Fruit fly (Drosophila melanogaster): ENCODE data around the gene MED15.

The MED15 gene

DNA sequence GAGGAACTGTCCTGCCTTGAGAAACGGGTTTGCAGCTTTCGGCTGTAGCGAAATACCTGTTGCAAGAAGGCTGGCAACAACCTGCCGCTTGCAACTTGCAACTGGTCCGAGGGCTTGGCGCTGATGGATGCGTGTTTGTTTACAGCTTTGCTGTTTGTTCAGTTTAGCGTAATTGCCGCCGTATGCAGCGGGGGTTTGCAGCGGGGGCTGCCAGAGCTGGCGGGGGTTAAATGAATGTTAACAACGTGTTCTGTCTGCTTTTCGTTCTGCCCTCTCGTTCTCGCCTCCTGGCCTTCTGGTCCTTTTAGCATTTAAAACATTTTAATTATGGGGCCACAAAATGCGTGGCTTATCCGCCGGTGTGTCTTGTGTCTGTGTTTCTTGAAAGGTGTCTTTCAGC lies 27.1 kb downstream of the MED15 start:
- TF ChIP-seq psq (GFP tag; optimal IDR thresholded peaks at IDR 0.05), result peak; percentile 19
- no peak for TF ChIP-seq pan (optimal IDR thresholded peaks at IDR 0.05)

DNA sequence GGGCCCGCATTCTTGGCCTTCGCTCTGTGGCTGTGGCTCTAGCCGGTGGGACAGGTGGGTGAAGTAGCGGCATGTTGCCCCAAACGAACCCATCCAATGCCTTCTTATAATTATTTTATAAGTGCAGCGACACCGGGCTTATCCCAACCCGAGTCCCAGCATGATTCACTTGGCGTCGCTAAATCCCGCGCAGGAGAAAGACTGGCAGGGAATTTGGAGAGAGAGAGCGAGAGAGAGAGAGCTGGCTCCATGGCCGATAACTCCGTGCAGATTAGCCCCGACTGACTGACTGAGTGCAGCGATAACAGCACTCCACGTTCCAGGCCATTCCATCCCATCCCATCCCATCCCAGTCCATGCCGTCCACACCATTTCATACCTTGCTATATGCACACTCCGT lies 28.8 kb downstream of the MED15 start:
- TF ChIP-seq Hr83 (GFP tag; optimal IDR thresholded peaks at IDR 0.05; ENCODE audit: poor library complexity, severe bottlenecking) (no peak), Myc (optimal IDR thresholded peaks at IDR 0.05) (no peak), Dif (GFP tag; optimal IDR thresholded peaks at IDR 0.05; ENCODE audit: partially characterized antibody) (peak; percentile 50), pan (optimal IDR thresholded peaks at IDR 0.05) (no peak), CrebA (GFP tag; optimal IDR thresholded peaks at IDR 0.05; ENCODE audit: borderline replicate concordance) (no peak), psq (GFP tag; optimal IDR thresholded peaks at IDR 0.05) (no peak), h (GFP tag; optimal IDR thresholded peaks at IDR 0.05) (no peak), Hnf4 (GFP tag; optimal IDR thresholded peaks at IDR 0.05) (no peak), dl (GFP tag; optimal IDR thresholded peaks at IDR 0.05; ENCODE audit: insufficient read depth in 1 of 2, partially characterized antibody in 2 of 2) (peak; percentile 4 to 49), Mio (GFP tag; optimal IDR thresholded peaks at IDR 0.05) (no peak), foxo (GFP tag; optimal IDR thresholded peaks at IDR 0.05) (no peak)

DNA sequence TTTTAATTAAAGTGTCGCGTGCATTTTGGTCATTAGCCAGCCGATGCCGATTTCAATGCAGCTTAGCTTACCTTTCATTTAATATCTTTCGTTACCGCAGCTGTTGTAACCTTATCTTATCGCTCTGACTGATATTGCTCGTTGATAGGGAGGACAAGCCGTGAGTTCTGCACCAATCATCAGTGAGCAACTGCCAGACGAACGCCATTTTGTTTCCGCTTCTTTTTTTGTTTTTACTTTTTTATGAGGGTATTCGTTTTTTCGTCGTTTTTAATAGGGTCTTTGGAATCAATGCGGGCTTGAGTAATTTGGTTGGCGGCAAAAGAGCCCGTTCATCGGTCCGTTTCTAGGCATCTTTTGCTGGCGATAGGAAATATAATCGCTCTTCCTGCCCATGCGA lies 32.2 kb downstream of the MED15 start:
- no peak for TF ChIP-seq psq (GFP tag; optimal IDR thresholded peaks at IDR 0.05)
- no peak for TF ChIP-seq Mio (GFP tag; optimal IDR thresholded peaks at IDR 0.05)
- no peak for TF ChIP-seq h (GFP tag; optimal IDR thresholded peaks at IDR 0.05)
- no peak for TF ChIP-seq dmrt93B (GFP tag; optimal IDR thresholded peaks at IDR 0.05)
- TF ChIP-seq rgr (GFP tag; optimal IDR thresholded peaks at IDR 0.05), result no peak
- no peak for TF ChIP-seq Sp1 (GFP tag; optimal IDR thresholded peaks at IDR 0.05)
- no peak for TF ChIP-seq Hr83 (GFP tag; optimal IDR thresholded peaks at IDR 0.05; ENCODE audit: poor library complexity, severe bottlenecking)
- TF ChIP-seq foxo (GFP tag; optimal IDR thresholded peaks at IDR 0.05), result no peak
- TF ChIP-seq HLH106 (tag; optimal IDR thresholded peaks at IDR 0.05), result no peak
- TF ChIP-seq woc (GFP tag; optimal IDR thresholded peaks at IDR 0.05), result no peak
- TF ChIP-seq jim (GFP tag; optimal IDR thresholded peaks at IDR 0.05), result no peak
- TF ChIP-seq brk (GFP tag; optimal IDR thresholded peaks at IDR 0.05), result no peak
- TF ChIP-seq Dif (GFP tag; optimal IDR thresholded peaks at IDR 0.05; ENCODE audit: partially characterized antibody), result no peak
- no peak for TF ChIP-seq Abd-B (GFP tag; optimal IDR thresholded peaks at IDR 0.05)
- TF ChIP-seq Jra (GFP tag; optimal IDR thresholded peaks at IDR 0.05), result no peak
- TF ChIP-seq dl (GFP tag; optimal IDR thresholded peaks at IDR 0.05; ENCODE audit: insufficient read depth in 1 of 2, partially characterized antibody in 2 of 2), result no peak
- TF ChIP-seq N (GFP tag; optimal IDR thresholded peaks at IDR 0.05), result no peak
- no peak for TF ChIP-seq OdsH (GFP tag; optimal IDR thresholded peaks at IDR 0.05)

DNA sequence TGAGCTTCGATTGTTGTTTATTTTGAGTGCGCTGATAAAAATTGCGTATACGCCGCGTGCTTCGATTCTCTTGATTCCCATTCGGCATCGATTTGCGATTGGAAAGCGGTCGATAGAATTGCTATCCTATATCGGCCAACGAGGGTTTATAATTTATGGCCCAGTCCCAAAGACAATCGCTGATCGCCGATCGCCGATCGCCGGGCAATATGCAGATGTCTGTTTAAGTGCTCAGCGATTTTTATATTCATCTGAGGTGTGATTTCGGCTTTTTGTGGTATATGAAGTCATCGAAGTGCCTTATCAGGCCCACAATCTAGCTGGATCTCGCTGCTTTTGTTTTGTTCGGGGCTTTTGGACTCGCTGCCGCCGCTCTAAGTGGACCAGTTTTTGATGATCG lies 33.6 kb downstream of the MED15 start:
- TF ChIP-seq woc (GFP tag; optimal IDR thresholded peaks at IDR 0.05) (no peak), HLH106 (tag; optimal IDR thresholded peaks at IDR 0.05) (no peak), br (GFP tag; optimal IDR thresholded peaks at IDR 0.05) (no peak), Rel (GFP tag; optimal IDR thresholded peaks at IDR 0.05) (no peak), Rel (tag; optimal IDR thresholded peaks at IDR 0.05) (peak; percentile 6), sage (GFP tag; optimal IDR thresholded peaks at IDR 0.05) (no peak)

DNA sequence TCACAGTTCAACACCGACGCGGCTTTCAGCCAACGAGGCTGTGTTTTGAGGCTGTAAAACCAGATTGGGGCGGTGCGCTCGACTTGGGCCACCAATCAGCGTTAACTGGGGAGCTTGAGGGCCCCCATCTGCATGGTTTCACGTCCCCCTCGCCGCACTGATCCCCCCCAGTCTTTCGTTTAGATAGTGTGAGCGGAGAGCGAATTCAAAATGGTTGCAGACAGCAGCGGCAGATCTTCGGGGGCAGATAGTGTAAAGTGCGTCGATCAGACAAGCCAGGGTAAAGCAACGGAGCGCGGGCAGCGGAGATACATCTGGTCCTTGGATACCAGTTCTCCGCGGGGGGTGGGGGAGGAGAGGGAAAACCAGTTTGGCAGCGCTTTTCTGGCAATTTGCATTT lies 34.4 kb downstream of the MED15 start:
- TF ChIP-seq jim (GFP tag; optimal IDR thresholded peaks at IDR 0.05), result no peak
- no peak for TF ChIP-seq Dfd (GFP tag; optimal IDR thresholded peaks at IDR 0.05)
- peak; percentile 44 for TF ChIP-seq Dif (GFP tag; optimal IDR thresholded peaks at IDR 0.05; ENCODE audit: partially characterized antibody)
- TF ChIP-seq psq (GFP tag; optimal IDR thresholded peaks at IDR 0.05), result peak; percentile 31
- no peak for TF ChIP-seq ey (GFP tag; optimal IDR thresholded peaks at IDR 0.05)
- peak in 1 of 2 experiments; percentile 20 for TF ChIP-seq dl (GFP tag; optimal IDR thresholded peaks at IDR 0.05; ENCODE audit: insufficient read depth in 1 of 2, partially characterized antibody in 2 of 2)
- no peak for TF ChIP-seq GATAd (GFP tag; optimal IDR thresholded peaks at IDR 0.05)
- TF ChIP-seq Vsx2 (GFP tag; optimal IDR thresholded peaks at IDR 0.05; ENCODE audit: partially characterized antibody), result peak; percentile 45
- no peak for TF ChIP-seq foxo (GFP tag; optimal IDR thresholded peaks at IDR 0.05)

DNA sequence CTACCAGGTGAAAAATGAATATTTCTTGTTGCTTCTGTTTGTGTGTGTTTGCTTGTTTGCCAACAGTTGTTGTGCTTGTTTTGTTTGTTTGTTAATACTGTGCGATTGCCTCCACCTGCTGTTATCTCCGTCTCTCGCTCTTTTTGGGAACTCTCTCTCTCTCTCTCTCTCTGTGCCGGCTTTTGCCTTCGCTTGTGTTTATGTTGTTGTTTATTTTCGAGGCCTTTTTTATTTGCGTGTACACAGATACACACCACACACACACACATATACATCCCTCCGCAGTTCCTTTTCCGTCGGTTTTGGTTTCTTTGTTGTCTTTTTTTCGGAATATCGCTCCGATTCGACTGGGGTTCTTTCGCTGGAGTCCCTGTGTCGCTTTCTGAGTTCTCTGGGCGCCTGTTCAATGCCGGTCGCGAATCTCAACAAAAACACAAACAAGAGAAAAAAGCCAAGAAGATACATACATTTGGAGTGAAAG lies 37.8 kb downstream of the MED15 start:
- TF ChIP-seq Hnf4 (GFP tag; optimal IDR thresholded peaks at IDR 0.05), result peak; percentile 19
- TF ChIP-seq foxo (GFP tag; optimal IDR thresholded peaks at IDR 0.05), result peak in 1 of 2 experiments; percentile 57
- peak; percentile 70 for TF ChIP-seq h (GFP tag; optimal IDR thresholded peaks at IDR 0.05)
- peak; percentile 40 for TF ChIP-seq CG32264 (GFP tag; optimal IDR thresholded peaks at IDR 0.05)
- TF ChIP-seq Sp1 (GFP tag; optimal IDR thresholded peaks at IDR 0.05), result peak; percentile 86
- TF ChIP-seq fru (GFP tag; optimal IDR thresholded peaks at IDR 0.05), result peak; percentile 69
- TF ChIP-seq HLH106 (tag; optimal IDR thresholded peaks at IDR 0.05), result peak; percentile 68
- TF ChIP-seq woc (GFP tag; optimal IDR thresholded peaks at IDR 0.05), result peak; percentile 48
- TF ChIP-seq rgr (GFP tag; optimal IDR thresholded peaks at IDR 0.05), result peak; percentile 65
- no peak for TF ChIP-seq Abd-B (GFP tag; optimal IDR thresholded peaks at IDR 0.05)
- peak; percentile 78 for TF ChIP-seq br (GFP tag; optimal IDR thresholded peaks at IDR 0.05)
- TF ChIP-seq CG9705 (GFP tag; optimal IDR thresholded peaks at IDR 0.05), result peak; percentile 68
- peak; percentile 69 for TF ChIP-seq dmrt93B (GFP tag; optimal IDR thresholded peaks at IDR 0.05)
- peak; percentile 74 for TF ChIP-seq Rel (GFP tag; optimal IDR thresholded peaks at IDR 0.05)
- peak; percentile 82 for TF ChIP-seq Rel (tag; optimal IDR thresholded peaks at IDR 0.05)
- peak; percentile 5 for TF ChIP-seq sv (GFP tag; optimal IDR thresholded peaks at IDR 0.05)
- no peak for TF ChIP-seq ey (GFP tag; optimal IDR thresholded peaks at IDR 0.05)
- no peak for TF ChIP-seq dsf (GFP tag; optimal IDR thresholded peaks at IDR 0.05; ENCODE audit: borderline replicate concordance)
- no peak for TF ChIP-seq pan (optimal IDR thresholded peaks at IDR 0.05)
- peak; percentile 81 for TF ChIP-seq Hr83 (GFP tag; optimal IDR thresholded peaks at IDR 0.05; ENCODE audit: poor library complexity, severe bottlenecking)
- no peak for TF ChIP-seq GATAd (GFP tag; optimal IDR thresholded peaks at IDR 0.05)
- TF ChIP-seq Jra (GFP tag; optimal IDR thresholded peaks at IDR 0.05), result peak; percentile 40
- TF ChIP-seq usp (GFP tag; optimal IDR thresholded peaks at IDR 0.05), result no peak
- TF ChIP-seq OdsH (GFP tag; optimal IDR thresholded peaks at IDR 0.05), result peak; percentile 73
- TF ChIP-seq Dfd (GFP tag; optimal IDR thresholded peaks at IDR 0.05), result no peak
